Worm (Caenorhabditis elegans) whole organism, early embryonic: ENCODE measurements around the gene nhl-3.

Experiments used
- B0310.2 ChIP-seq: sonication (generic microtip); optimal IDR thresholded peaks from 2 replicates; lab custom pipeline; 2016; ENCODE audit warnings: mild to moderate bottlenecking, missing genetic modification characterization, missing compliant biosample characterization
- F13C5.2 ChIP-seq: sonication (generic microtip); optimal IDR thresholded peaks from 2 replicates; lab custom pipeline; 2017; ENCODE audit warnings: mild to moderate bottlenecking, missing genetic modification characterization, inconsistent platforms, missing compliant biosample characterization
- aly-1 ChIP-seq: sonication (generic microtip); optimal IDR thresholded peaks from 2 replicates; lab custom pipeline; 2016; ENCODE audit warnings: missing genetic modification characterization, missing compliant biosample characterization
- ama-1 ChIP-seq: fragments of 150-350 bp; optimal IDR thresholded peaks from 2 replicates; lab custom pipeline; 2014
- ceh-13 ChIP-seq: fragments of 200-800 bp; sonication (Bioruptor generic); optimal IDR thresholded peaks from 2 replicates; lab custom pipeline; 2018; ENCODE audit warnings: mild to moderate bottlenecking, missing genetic modification characterization, missing compliant biosample characterization
- ceh-36 ChIP-seq: sonication (generic microtip); optimal IDR thresholded peaks from 2 replicates; lab custom pipeline; 2016; ENCODE audit warnings: missing genetic modification characterization, inconsistent platforms, missing compliant biosample characterization
- ets-7 ChIP-seq: sonication (generic microtip); optimal IDR thresholded peaks from 2 replicates; lab custom pipeline; 2016; ENCODE audit warnings: missing genotype, missing genetic modification characterization, missing compliant biosample characterization
- flt-1 ChIP-seq: fragments of 200-800 bp; sonication (Bioruptor generic); IDR thresholded peaks from 2 replicates; pipeline ENCODE4 v1.3.6; 2022; ENCODE audit warnings: missing genetic modification characterization, missing compliant biosample characterization
- hmbx-1 ChIP-seq: sonication (generic microtip); optimal IDR thresholded peaks from 2 replicates; lab custom pipeline; 2016; ENCODE audit warnings: mild to moderate bottlenecking, missing genetic modification characterization, missing compliant biosample characterization
- hmg-4 ChIP-seq: fragments of 200-800 bp; sonication (Bioruptor generic); optimal IDR thresholded peaks from 2 replicates; lab custom pipeline; 2018; ENCODE audit warnings: mild to moderate bottlenecking, missing genetic modification characterization, missing compliant biosample characterization
- hnd-1 ChIP-seq: sonication (generic microtip); optimal IDR thresholded peaks from 2 replicates; lab custom pipeline; 2016; ENCODE audit warnings: missing genetic modification characterization, missing compliant biosample characterization
- pes-1 ChIP-seq: fragments of 200-800 bp; sonication (Bioruptor generic); IDR thresholded peaks from 2 replicates; pipeline ENCODE4 v1.3.6; 2022; ENCODE audit warnings: missing genetic modification reagents, missing genetic modification characterization, missing compliant biosample characterization
- scrt-1 ChIP-seq: fragments of 200-800 bp; sonication (Bioruptor generic); IDR thresholded peaks from 2 replicates; pipeline ENCODE4 v1.3.6; 2022; ENCODE audit warnings: missing genetic modification characterization, missing compliant biosample characterization
- sea-1 ChIP-seq: fragments of 200-800 bp; sonication (Bioruptor generic); conservative IDR thresholded peaks from 2 replicates; pipeline ENCODE4 v1.3.6; 2022; ENCODE audit warnings: missing genetic modification characterization, missing compliant biosample characterization
- tbx-11 ChIP-seq: fragments of 200-800 bp; sonication (Bioruptor generic); IDR thresholded peaks from 2 replicates; pipeline ENCODE4 v1.3.6; 2022; ENCODE audit warnings: missing genetic modification characterization, missing compliant biosample characterization
- tbx-37 ChIP-seq: fragments of 200-800 bp; sonication (Bioruptor generic); conservative IDR thresholded peaks from 2 replicates; pipeline ENCODE4 v1.3.6; 2022; ENCODE audit warnings: missing genetic modification reagents, missing genetic modification characterization, missing compliant biosample characterization
- tra-4 ChIP-seq: sonication (generic microtip); optimal IDR thresholded peaks from 2 replicates; lab custom pipeline; 2017; ENCODE audit warnings: missing genetic modification characterization, missing compliant biosample characterization

The nhl-3 gene

ce11 chrII:627205-627604, 25.3 kb upstream of the nhl-3 start, which contains the start of gene arrd-1:
Gene arrd-1 (plus strand): TSS chrII:627505.
- TF ChIP-seq ceh-36 (tag; lab: Kevin White, UChicago) (no peak), hmg-4 (GFP tag; lab: Kevin White, UChicago) (no peak), ama-1 (lab: Kevin White, UChicago) (no peak), tbx-37 (GFP tag; lab: Robert Waterston, UW) (no peak), scrt-1 (GFP tag; lab: Robert Waterston, UW) (no peak), tbx-11 (no peak), flt-1 (no peak), ets-7 (tag; lab: Kevin White, UChicago) (no peak), tra-4 (tag; lab: Kevin White, UChicago) (no peak), F13C5.2 (tag; lab: Kevin White, UChicago) (no peak), hnd-1 (no peak), B0310.2 (no peak), aly-1 (tag; lab: Kevin White, UChicago) (no peak), ceh-13 (GFP tag; lab: Kevin White, UChicago) (no peak), hmbx-1 (tag; lab: Kevin White, UChicago) (no peak), pes-1 (GFP tag; lab: Robert Waterston, UW) (no peak), sea-1 (GFP tag; lab: Robert Waterston, UW) (no peak)

ce11 chrII:625926-626325, 24.0 kb upstream of the nhl-3 start:
- TF ChIP-seq hmbx-1 (tag; lab: Kevin White, UChicago) (no peak), ceh-13 (GFP tag; lab: Kevin White, UChicago) (no peak), sea-1 (GFP tag; lab: Robert Waterston, UW) (no peak), B0310.2 (no peak), F13C5.2 (tag; lab: Kevin White, UChicago) (no peak), hnd-1 (no peak), hmg-4 (GFP tag; lab: Kevin White, UChicago) (no peak), tbx-11 (no peak), tra-4 (tag; lab: Kevin White, UChicago) (no peak), aly-1 (tag; lab: Kevin White, UChicago) (no peak), scrt-1 (GFP tag; lab: Robert Waterston, UW) (no peak), flt-1 (no peak), ama-1 (lab: Kevin White, UChicago) (no peak), pes-1 (GFP tag; lab: Robert Waterston, UW) (no peak), ets-7 (tag; lab: Kevin White, UChicago) (no peak), ceh-36 (tag; lab: Kevin White, UChicago) (no peak)

- TF ChIP-seq pes-1 (GFP tag; lab: Robert Waterston, UW) (no peak), hnd-1 (no peak), ceh-13 (GFP tag; lab: Kevin White, UChicago) (no peak), ceh-36 (tag; lab: Kevin White, UChicago) (no peak), tbx-11 (no peak), aly-1 (tag; lab: Kevin White, UChicago) (no peak), F13C5.2 (tag; lab: Kevin White, UChicago) (no peak), ama-1 (lab: Kevin White, UChicago) (no peak), ets-7 (tag; lab: Kevin White, UChicago) (no peak), scrt-1 (GFP tag; lab: Robert Waterston, UW) (no peak), flt-1 (no peak), B0310.2 (no peak), hmbx-1 (tag; lab: Kevin White, UChicago) (no peak), tra-4 (tag; lab: Kevin White, UChicago) (no peak), tbx-37 (GFP tag; lab: Robert Waterston, UW) (no peak), sea-1 (GFP tag; lab: Robert Waterston, UW) (no peak), hmg-4 (GFP tag; lab: Kevin White, UChicago) (no peak)
Observed at ce11 chrII:624443-624842, 22.5 kb upstream of the nhl-3 start, which contains the start of gene T04B8.5. Gene T04B8.5 (minus strand): TSS chrII:624543.

- TF ChIP-seq scrt-1 (GFP tag; lab: Robert Waterston, UW) = no peak
- TF ChIP-seq tbx-37 (GFP tag; lab: Robert Waterston, UW) = no peak
- TF ChIP-seq ets-7 (tag; lab: Kevin White, UChicago) = no peak
- TF ChIP-seq hnd-1 = no peak
- TF ChIP-seq tra-4 (tag; lab: Kevin White, UChicago) = no peak
- no peak for TF ChIP-seq ama-1 (lab: Kevin White, UChicago)
- no peak for TF ChIP-seq pes-1 (GFP tag; lab: Robert Waterston, UW)
- TF ChIP-seq ceh-13 (GFP tag; lab: Kevin White, UChicago) = no peak
- TF ChIP-seq hmg-4 (GFP tag; lab: Kevin White, UChicago) = no peak
- TF ChIP-seq flt-1 = no peak
- no peak for TF ChIP-seq B0310.2
- no peak for TF ChIP-seq sea-1 (GFP tag; lab: Robert Waterston, UW)
- TF ChIP-seq ceh-36 (tag; lab: Kevin White, UChicago) = no peak
- no peak for TF ChIP-seq tbx-11
- TF ChIP-seq hmbx-1 (tag; lab: Kevin White, UChicago) = no peak
- TF ChIP-seq F13C5.2 (tag; lab: Kevin White, UChicago) = no peak
- no peak for TF ChIP-seq aly-1 (tag; lab: Kevin White, UChicago)
Observed at ce11 chrII:622478-622877, 20.6 kb upstream of the nhl-3 start.

ce11 chrII:621141-621540, 19.2 kb upstream of the nhl-3 start:
- TF ChIP-seq flt-1 = no peak
- no peak for TF ChIP-seq sea-1 (GFP tag; lab: Robert Waterston, UW)
- TF ChIP-seq hmbx-1 (tag; lab: Kevin White, UChicago) = no peak
- no peak for TF ChIP-seq tbx-11
- no peak for TF ChIP-seq tbx-37 (GFP tag; lab: Robert Waterston, UW)
- TF ChIP-seq ets-7 (tag; lab: Kevin White, UChicago) = no peak
- no peak for TF ChIP-seq ceh-36 (tag; lab: Kevin White, UChicago)
- TF ChIP-seq F13C5.2 (tag; lab: Kevin White, UChicago) = no peak
- no peak for TF ChIP-seq pes-1 (GFP tag; lab: Robert Waterston, UW)
- no peak for TF ChIP-seq B0310.2
- no peak for TF ChIP-seq ceh-13 (GFP tag; lab: Kevin White, UChicago)
- TF ChIP-seq ama-1 (lab: Kevin White, UChicago) = no peak

ce11 chrII:614701-615100, 12.8 kb upstream of the nhl-3 start:
- TF ChIP-seq ama-1 (lab: Kevin White, UChicago) = no peak
- no peak for TF ChIP-seq hmg-4 (GFP tag; lab: Kevin White, UChicago)
- TF ChIP-seq pes-1 (GFP tag; lab: Robert Waterston, UW) = no peak
- TF ChIP-seq ceh-36 (tag; lab: Kevin White, UChicago) = no peak
- TF ChIP-seq F13C5.2 (tag; lab: Kevin White, UChicago) = no peak
